Fruit fly (Drosophila melanogaster): ENCODE data around the gene CG6678.

- TF ChIP-seq CG34422 (GFP tag; IDR thresholded peaks at IDR 0.05) (no peak), Oaz (GFP tag; IDR thresholded peaks at IDR 0.05) (no peak), unc-4 (GFP tag; IDR thresholded peaks at IDR 0.05; ENCODE audit: partially characterized antibody) (peak; percentile 73), gem (tag; optimal IDR thresholded peaks at IDR 0.05) (no peak), CG13123 (GFP tag; optimal IDR thresholded peaks at IDR 0.05) (no peak), Hr39 (optimal IDR thresholded peaks at IDR 0.05) (no peak), ac (GFP tag; optimal IDR thresholded peaks at IDR 0.05) (no peak), CG5245 (GFP tag; optimal IDR thresholded peaks at IDR 0.05) (no peak)
Observed at dm6 chr3R:21878473-21878872, 8.4 kb upstream of the CG6678 start, which contains the start of gene CG34148.
